Fruit fly (Drosophila melanogaster) whole organism, embryonic: ENCODE results near the gene Trf.

Experiments
- Adf1 ChIP-seq: fragments of 200-800 bp; sonication (Bioruptor generic); IDR thresholded peaks from 2 replicates; pipeline ENCODE4 v1.3.6; 2022; ENCODE audit warnings: missing biosample characterization, missing genetic modification characterization
- B-H1 ChIP-seq: fragments of 200-800 bp; sonication (Bioruptor generic); IDR thresholded peaks from 3 replicates; pipeline ENCODE4 v1.3.6; 2022; ENCODE audit warnings: missing biosample characterization, missing genetic modification characterization
- CG10543 ChIP-seq: fragments of 200-800 bp; sonication (Bioruptor generic); optimal IDR thresholded peaks from 3 replicates; lab custom pipeline; 2017; ENCODE audit warnings: missing biosample characterization, mild to moderate bottlenecking, missing genetic modification characterization, moderate library complexity
- CG10565 ChIP-seq: fragments of 200-800 bp; sonication (Bioruptor generic); optimal IDR thresholded peaks from 3 replicates; lab custom pipeline; 2016; ENCODE audit warnings: missing biosample characterization, mild to moderate bottlenecking, missing genetic modification characterization
- CG12071 ChIP-seq: fragments of 200-800 bp; sonication (Bioruptor generic); optimal IDR thresholded peaks from 3 replicates; lab custom pipeline; 2018; ENCODE audit warnings: missing biosample characterization, mild to moderate bottlenecking, missing genetic modification characterization
- CG12104 ChIP-seq: fragments of 200-800 bp; sonication (Bioruptor generic); optimal IDR thresholded peaks from 3 replicates; lab custom pipeline; 2016; ENCODE audit warnings: missing biosample characterization, missing genetic modification characterization
- CG12155 ChIP-seq: fragments of 200-800 bp; sonication (Bioruptor generic); optimal IDR thresholded peaks from 3 replicates; lab custom pipeline; 2016; ENCODE audit warnings: missing biosample characterization, missing genetic modification characterization
- CG13123 ChIP-seq: fragments of 200-800 bp; sonication (Bioruptor generic); optimal IDR thresholded peaks from 2 replicates; lab custom pipeline; 2016; ENCODE audit warnings: missing biosample characterization, missing genetic modification characterization
- CG13296 ChIP-seq: fragments of 200-800 bp; sonication (Bioruptor generic); optimal IDR thresholded peaks from 3 replicates; lab custom pipeline; 2018; ENCODE audit warnings: missing biosample characterization, mild to moderate bottlenecking, missing genetic modification characterization
- CG15269 ChIP-seq: fragments of 200-800 bp; sonication (Bioruptor generic); optimal IDR thresholded peaks from 2 replicates; lab custom pipeline; 2018; ENCODE audit warnings: missing biosample characterization, mild to moderate bottlenecking, missing genetic modification characterization, moderate library complexity
- CG2120 ChIP-seq: fragments of 200-800 bp; sonication (Bioruptor generic); optimal IDR thresholded peaks from 3 replicates; lab custom pipeline; 2016; ENCODE audit warnings: missing biosample characterization, missing genetic modification characterization
- CG2889 ChIP-seq: fragments of 200-800 bp; sonication (Bioruptor generic); IDR thresholded peaks from 3 replicates; pipeline ENCODE4 v1.3.6; 2022; ENCODE audit warnings: missing biosample characterization, missing genetic modification characterization
- CG31441 ChIP-seq: fragments of 200-800 bp; sonication (Bioruptor generic); IDR thresholded peaks from 2 replicates; pipeline ENCODE4 v1.3.6; 2022; ENCODE audit warnings: missing biosample characterization, missing genetic modification characterization
- CG3163 ChIP-seq: fragments of 200-800 bp; sonication (Bioruptor generic); optimal IDR thresholded peaks from 3 replicates; lab custom pipeline; 2016; ENCODE audit warnings: missing biosample characterization, missing genetic modification characterization
- CG32532 ChIP-seq: fragments of 200-800 bp; sonication (Bioruptor generic); IDR thresholded peaks from 2 replicates; pipeline ENCODE4 v1.3.6; 2022; ENCODE audit warnings: missing biosample characterization, missing genetic modification characterization
- CG4424 ChIP-seq: fragments of 200-800 bp; sonication (Bioruptor generic); optimal IDR thresholded peaks from 3 replicates; lab custom pipeline; 2016; ENCODE audit warnings: missing biosample characterization, missing genetic modification characterization
- CG6765 ChIP-seq: fragments of 200-800 bp; sonication (Bioruptor generic); optimal IDR thresholded peaks from 3 replicates; lab custom pipeline; 2017; ENCODE audit warnings: missing biosample characterization, mild to moderate bottlenecking, missing genetic modification characterization
- CTCF ChIP-seq: fragments of 200-800 bp; sonication (Bioruptor generic); optimal IDR thresholded peaks from 2 replicates; lab custom pipeline; 2017; ENCODE audit warnings: missing biosample characterization, mild to moderate bottlenecking, missing genetic modification characterization, moderate library complexity
- Camta ChIP-seq: fragments of 200-800 bp; sonication (Bioruptor generic); optimal IDR thresholded peaks from 2 replicates; lab custom pipeline; 2016; ENCODE audit warnings: missing biosample characterization, missing genetic modification characterization
- Deaf1 ChIP-seq: fragments of 200-800 bp; optimal IDR thresholded peaks from 3 replicates; lab custom pipeline; 2019; ENCODE audit warnings: missing biosample characterization, mild to moderate bottlenecking, missing genetic modification characterization, moderate library complexity
- Doc2 ChIP-seq: fragments of 200-800 bp; sonication (Bioruptor generic); IDR thresholded peaks from 2 replicates; pipeline ENCODE4 v1.3.6; 2022; ENCODE audit warnings: missing biosample characterization, missing genetic modification characterization
- HLH3B ChIP-seq: fragments of 200-800 bp; sonication (Bioruptor generic); IDR thresholded peaks from 2 replicates; pipeline ENCODE4 v1.3.6; 2022; ENCODE audit warnings: missing biosample characterization, missing genetic modification characterization
- HLH54F ChIP-seq: fragments of 200-800 bp; sonication (Bioruptor generic); optimal IDR thresholded peaks from 3 replicates; lab custom pipeline; 2016; ENCODE audit warnings: missing biosample characterization, missing genetic modification characterization
- HLHmδ ChIP-seq: fragments of 200-800 bp; sonication (Bioruptor generic); optimal IDR thresholded peaks from 2 replicates; lab custom pipeline; 2018; ENCODE audit warnings: missing biosample characterization, mild to moderate bottlenecking, missing genetic modification characterization, moderate library complexity
- Hr78 ChIP-seq, 2 experiments: fragments of 200-800 bp in 1 of 2; fragments of >200 bp in 1 of 2; sonication (Bioruptor generic) in 1 of 2; optimal IDR thresholded peaks; 2 replicates each; lab custom pipeline; 2017 to 2019; ENCODE audit warnings: missing biosample characterization in 2 of 2, missing genetic modification characterization in 2 of 2, mild to moderate bottlenecking in 1 of 2, moderate library complexity in 1 of 2
- Mes4 ChIP-seq: fragments of 200-800 bp; sonication (Bioruptor generic); optimal IDR thresholded peaks from 2 replicates; lab custom pipeline; 2016; ENCODE audit warnings: missing biosample characterization, missing genetic modification characterization
- PHDP ChIP-seq: fragments of 200-800 bp; sonication (Bioruptor generic); optimal IDR thresholded peaks from 3 replicates; lab custom pipeline; 2018; ENCODE audit warnings: missing biosample characterization, mild to moderate bottlenecking, missing genetic modification characterization, moderate library complexity
- Trl ChIP-seq, 3 experiments: fragments of >200 bp in 2 of 3; fragments of 200-800 bp in 1 of 3; sonication (Bioruptor generic) in 1 of 3; optimal IDR thresholded peaks; 2 replicates in 1 of 3; 3 replicates in 2 of 3; lab custom pipeline; 2016 to 2017; ENCODE audit warnings: missing biosample characterization in 1 of 3, missing genetic modification characterization in 1 of 3
- aop ChIP-seq: fragments of 200-800 bp; sonication (Bioruptor generic); IDR thresholded peaks from 2 replicates; pipeline ENCODE4 v1.3.6; 2022; ENCODE audit warnings: missing biosample characterization, missing genetic modification characterization
- bab2 ChIP-seq: fragments of 200-800 bp; sonication (Bioruptor generic); optimal IDR thresholded peaks from 2 replicates; lab custom pipeline; 2016; ENCODE audit warnings: missing biosample characterization, missing genetic modification characterization
- bbx ChIP-seq: fragments of 200-800 bp; sonication (Bioruptor generic); IDR thresholded peaks from 2 replicates; pipeline ENCODE4 v1.3.6; 2022; ENCODE audit warnings: missing biosample characterization, missing genetic modification characterization; ENCODE audit not compliant: partially characterized antibody
- cato ChIP-seq: fragments of 200-800 bp; sonication (Bioruptor generic); optimal IDR thresholded peaks from 2 replicates; lab custom pipeline; 2016; ENCODE audit warnings: missing biosample characterization, missing genetic modification characterization, borderline replicate concordance
- dimm ChIP-seq: fragments of 200-800 bp; sonication (Bioruptor generic); IDR thresholded peaks from 2 replicates; pipeline ENCODE4 v1.3.6; 2022; ENCODE audit warnings: missing biosample characterization, missing genetic modification characterization
- dmrt11E ChIP-seq: fragments of 200-800 bp; sonication (Bioruptor generic); optimal IDR thresholded peaks from 3 replicates; lab custom pipeline; 2018; ENCODE audit warnings: missing biosample characterization, mild to moderate bottlenecking, missing genetic modification characterization, moderate library complexity
- grn ChIP-seq: fragments of 200-800 bp; sonication (Bioruptor generic); optimal IDR thresholded peaks from 3 replicates; lab custom pipeline; 2017; ENCODE audit warnings: missing biosample characterization, missing genetic modification characterization
- h ChIP-seq: fragments of >200 bp; optimal IDR thresholded peaks from 2 replicates; lab custom pipeline; 2017
- hb ChIP-seq: fragments of 200-800 bp; sonication (Bioruptor generic); IDR thresholded peaks from 3 replicates; pipeline ENCODE4 v1.3.6; 2022; ENCODE audit warnings: missing biosample characterization, missing genetic modification characterization; ENCODE audit not compliant: partially characterized antibody
- jumu ChIP-seq: fragments of 200-800 bp; sonication (Bioruptor generic); optimal IDR thresholded peaks from 3 replicates; lab custom pipeline; 2016; ENCODE audit warnings: missing biosample characterization, missing genetic modification characterization
- lmd ChIP-seq: fragments of 200-800 bp; sonication (Bioruptor generic); IDR thresholded peaks from 2 replicates; pipeline ENCODE4 v1.3.6; 2022; ENCODE audit warnings: missing biosample characterization, missing genetic modification characterization
- maf-S ChIP-seq: fragments of 200-800 bp; sonication (Bioruptor generic); optimal IDR thresholded peaks from 2 replicates; lab custom pipeline; 2016; ENCODE audit warnings: missing biosample characterization, missing genetic modification characterization
- nau ChIP-seq: fragments of 200-800 bp; sonication (Bioruptor generic); optimal IDR thresholded peaks from 3 replicates; lab custom pipeline; 2017; ENCODE audit warnings: missing biosample characterization, mild to moderate bottlenecking, missing genetic modification characterization, missing genetic modification reagents
- nom ChIP-seq: fragments of 200-800 bp; sonication (Bioruptor generic); optimal IDR thresholded peaks from 2 replicates; lab custom pipeline; 2017; ENCODE audit warnings: missing biosample characterization, missing genetic modification characterization, mild to moderate bottlenecking, moderate library complexity, missing genetic modification reagents
- onecut ChIP-seq: fragments of 200-800 bp; sonication (Bioruptor generic); IDR thresholded peaks from 2 replicates; pipeline ENCODE4 v1.3.6; 2022; ENCODE audit warnings: missing biosample characterization, missing genetic modification characterization
- pan ChIP-seq, 4 experiments: fragments of >200 bp in 3 of 4; fragments of 200-800 bp in 1 of 4; sonication (Bioruptor generic) in 1 of 4; optimal IDR thresholded peaks in 3 of 4; IDR thresholded peaks in 1 of 4; 2 replicates each; pipeline versions ENCODE4 v1.3.6 to Lab custom; 2017 to 2022; ENCODE audit warnings: missing biosample characterization in 2 of 4, missing genetic modification characterization in 2 of 4, mixed read lengths in 1 of 4
- pb ChIP-seq: fragments of 200-800 bp; sonication (Bioruptor generic); optimal IDR thresholded peaks from 3 replicates; lab custom pipeline; 2016; ENCODE audit warnings: missing biosample characterization, missing genetic modification characterization
- peb ChIP-seq: fragments of 200-800 bp; sonication (Bioruptor generic); IDR thresholded peaks from 2 replicates; pipeline ENCODE4 v1.3.6; 2022; ENCODE audit warnings: missing biosample characterization, missing genetic modification characterization
- sens ChIP-seq: fragments of 200-800 bp; sonication (Bioruptor generic); peaks from one replicate; lab custom pipeline; 2016; ENCODE audit warnings: missing biosample characterization, missing genetic modification characterization
- usp ChIP-seq: fragments of >200 bp; optimal IDR thresholded peaks from 2 replicates; lab custom pipeline; 2017; ENCODE audit warnings: missing biosample characterization, missing genetic modification characterization
- z ChIP-seq: fragments of 200-800 bp; sonication (Bioruptor generic); IDR thresholded peaks from 3 replicates; pipeline ENCODE4 v1.3.6; 2022; ENCODE audit warnings: missing biosample characterization, missing genetic modification characterization
- zen2 ChIP-seq: fragments of 200-800 bp; sonication (Bioruptor generic); IDR thresholded peaks from 3 replicates; pipeline ENCODE4 v1.3.6; 2022; ENCODE audit warnings: missing biosample characterization, missing genetic modification characterization; ENCODE audit not compliant: partially characterized antibody

Trf gene

DNA sequence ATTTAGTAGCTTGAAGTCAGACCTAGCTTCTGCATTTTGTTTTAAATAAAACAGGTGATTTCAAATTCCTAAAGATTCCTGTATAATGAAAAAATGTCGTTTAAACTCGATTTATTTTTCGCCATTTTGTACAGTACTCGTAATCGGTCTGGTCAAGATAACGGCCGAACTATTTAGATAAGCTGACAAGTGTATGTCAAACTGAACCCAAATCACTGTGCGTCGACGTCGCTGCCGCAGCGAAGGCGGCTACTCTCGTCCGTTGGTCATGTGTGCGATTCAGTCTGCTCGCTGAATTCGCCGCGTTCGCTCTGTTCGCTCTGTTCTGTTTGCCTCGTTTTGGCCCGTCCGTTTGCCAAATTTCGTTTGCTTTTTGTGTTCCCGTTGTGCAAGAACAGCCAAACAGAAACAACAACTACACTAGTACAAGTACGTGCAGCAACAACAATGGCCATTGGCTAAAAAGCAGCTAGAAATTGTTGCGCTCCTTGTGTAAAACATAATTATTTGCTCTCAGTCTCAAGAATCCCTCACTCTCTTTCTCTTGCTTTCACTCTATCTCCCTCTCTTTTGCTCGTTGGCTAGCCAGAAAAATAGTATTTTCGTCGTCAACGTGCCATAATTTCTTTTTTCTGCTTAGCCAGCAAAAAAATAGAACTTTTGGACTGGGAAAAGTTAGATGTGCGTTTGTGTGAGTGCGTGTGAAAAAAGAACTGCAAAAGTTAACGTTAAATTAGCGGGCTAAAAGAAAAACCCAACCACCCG is 15.5 kb downstream of the Trf start (continued):
- TF ChIP-seq dmrt11E (no peak), CG6765 (GFP tag; lab: Kevin White, UChicago) (peak; percentile 45), grn (GFP tag; lab: Kevin White, UChicago) (peak; percentile 42), PHDP (peak; percentile 31), Doc2 (GFP tag; lab: Robert Waterston, UW) (no peak), cato (GFP tag; lab: Kevin White, UChicago) (no peak), CG12071 (no peak), CG12155 (GFP tag; lab: Kevin White, UChicago) (no peak), pb (no peak), CG31441 (GFP tag; lab: Robert Waterston, UW) (no peak), bab2 (GFP tag; lab: Kevin White, UChicago) (no peak), CG13296 (no peak), usp (GFP tag; lab: Kevin White, UChicago) (no peak), CG10565 (GFP tag; lab: Kevin White, UChicago) (no peak), CG15269 (tag; lab: Kevin White, UChicago) (no peak), CG3163 (GFP tag; lab: Kevin White, UChicago) (no peak), bbx (GFP tag; lab: Robert Waterston, UW) (no peak), h (no peak), Mes4 (GFP tag; lab: Kevin White, UChicago) (no peak), CG4424 (GFP tag; lab: Kevin White, UChicago) (no peak), zen2 (GFP tag; lab: Robert Waterston, UW) (no peak), pan (optimal IDR thresholded peaks at IDR 0.05; lab: Kevin White, UChicago) (no peak), pan (GFP tag; optimal IDR thresholded peaks at IDR 0.05 in 1 of 2, IDR thresholded peaks at IDR 0.05 in 1 of 2) (no peak), CG2120 (GFP tag; lab: Kevin White, UChicago) (peak; percentile 49), maf-S (no peak), CG13123 (GFP tag; lab: Kevin White, UChicago) (no peak), CTCF (GFP tag; lab: Kevin White, UChicago) (no peak), dimm (GFP tag; lab: Robert Waterston, UW) (no peak), z (GFP tag; lab: Robert Waterston, UW) (0 out of 3 replicates have a peak, but pooled peaks have one; percentile 26), CG32532 (peak; percentile 39; the same call in 1 of the 2 replicates), CG10543 (GFP tag; lab: Kevin White, UChicago) (peak; percentile 61), Trl (optimal IDR thresholded peaks at IDR 0.05; lab: Kevin White, UChicago) (peak; percentile 65 to 86), Trl (GFP tag; optimal IDR thresholded peaks at IDR 0.05; lab: Kevin White, UChicago) (no peak), Adf1 (peak; percentile 91), CG2889 (GFP tag; lab: Robert Waterston, UW) (no peak), CG12104 (no peak), nau (GFP tag; lab: Kevin White, UChicago) (no peak), aop (GFP tag; lab: Robert Waterston, UW) (no peak), lmd (GFP tag; lab: Robert Waterston, UW) (no peak), Hr78 (GFP tag; optimal IDR thresholded peaks at IDR 0.05; lab: Kevin White, UChicago) (no peak), onecut (GFP tag; lab: Robert Waterston, UW) (no peak), sens (GFP tag; lab: Kevin White, UChicago) (peak; percentile 22), HLHmδ (no peak), HLH3B (GFP tag; lab: Robert Waterston, UW) (no peak), hb (GFP tag; lab: Robert Waterston, UW) (no peak), HLH54F (no peak), B-H1 (GFP tag; lab: Robert Waterston, UW) (no peak), Camta (GFP tag; lab: Kevin White, UChicago) (no peak), jumu (GFP tag; lab: Kevin White, UChicago) (no peak), nom (GFP tag; lab: Kevin White, UChicago) (no peak), Deaf1 (tag; lab: Kevin White, UChicago) (peak; percentile 23), peb (GFP tag; lab: Robert Waterston, UW) (no peak)
